Fruit fly (Drosophila melanogaster): ENCODE measurements around the gene CG13895.

The CG13895 gene

DNA sequence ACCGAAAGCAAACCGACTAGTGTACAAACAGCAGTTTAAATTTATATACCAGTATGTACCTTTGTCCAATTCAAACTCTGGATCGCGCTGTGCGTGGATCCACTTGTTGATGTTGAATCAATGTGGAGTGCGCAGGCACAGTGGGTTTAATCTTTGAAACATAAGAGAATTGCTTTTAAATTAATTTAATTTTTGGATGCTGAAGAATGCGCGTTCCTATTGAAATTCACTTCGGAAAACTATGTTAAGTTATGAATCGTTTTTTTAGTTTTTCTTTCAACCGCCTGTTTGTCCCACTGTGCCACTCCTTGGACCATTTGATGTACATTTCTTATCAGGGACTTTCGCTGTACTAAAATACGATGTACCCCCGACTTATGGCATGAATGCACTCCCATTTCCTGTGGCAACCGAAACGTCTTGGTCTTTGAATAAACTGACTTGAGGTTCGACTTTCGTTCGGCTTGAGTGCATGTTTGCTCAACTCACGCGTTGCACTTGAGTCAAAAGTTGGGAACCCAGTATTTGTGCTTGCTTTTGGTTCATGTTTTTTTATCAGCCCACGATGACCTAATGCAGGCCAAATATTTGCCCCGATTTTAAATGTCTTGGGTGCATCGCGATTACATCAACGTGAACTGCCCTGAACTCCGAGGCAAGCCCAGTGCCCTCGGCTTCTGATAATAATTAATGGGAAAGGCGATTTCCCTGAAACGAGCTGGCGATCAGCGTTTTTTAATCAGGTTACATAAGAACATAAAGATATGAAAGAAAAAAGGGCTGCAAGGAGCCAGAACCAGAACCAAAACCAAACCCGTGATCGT lies 16.7 kb upstream of the CG13895 start (continued):
- TF ChIP-seq zen2 (GFP tag; IDR thresholded peaks at IDR 0.05; ENCODE audit: partially characterized antibody) (no peak), aop (GFP tag; IDR thresholded peaks at IDR 0.05) (peak; percentile 79; the same call in 1 of the 2 replicates), Jarid2 (GFP tag; optimal IDR thresholded peaks at IDR 0.05) (peak; percentile 76), vnd (GFP tag; IDR thresholded peaks at IDR 0.05; ENCODE audit: partially characterized antibody) (0 out of 3 replicates have a peak, but pooled peaks have one; percentile 34), CG10267 (tag; optimal IDR thresholded peaks at IDR 0.05) (peak; percentile 92), CG2712 (tag; optimal IDR thresholded peaks at IDR 0.05) (peak; percentile 98), Ravus (GFP tag; IDR thresholded peaks at IDR 0.05) (peak; percentile 44), cato (GFP tag; optimal IDR thresholded peaks at IDR 0.05; ENCODE audit: borderline replicate concordance) (peak; percentile 93), pum (GFP tag; optimal IDR thresholded peaks at IDR 0.05) (peak; percentile 94), lilli (GFP tag; optimal IDR thresholded peaks at IDR 0.05) (peak; percentile 86), wdn (GFP tag; IDR thresholded peaks at IDR 0.05) (peak; percentile 69; the same call in 1 of the 2 replicates), CG3407 (GFP tag; optimal IDR thresholded peaks at IDR 0.05) (peak; percentile 97), gce (GFP tag; IDR thresholded peaks at IDR 0.05) (peak; percentile 91), Lpt (GFP tag; optimal IDR thresholded peaks at IDR 0.05) (no peak), lmd (GFP tag; IDR thresholded peaks at IDR 0.05) (peak; percentile 87), crol (GFP tag; IDR thresholded peaks at IDR 0.05) (peak; percentile 69), fu2 (GFP tag; optimal IDR thresholded peaks at IDR 0.05) (peak; percentile 50), Scr (GFP tag; IDR thresholded peaks at IDR 0.05; ENCODE audit: partially characterized antibody) (no peak), CG3065 (GFP tag; optimal IDR thresholded peaks at IDR 0.05) (peak; percentile 86), lbe (GFP tag; optimal IDR thresholded peaks at IDR 0.05) (peak; percentile 88), CG14050 (GFP tag; IDR thresholded peaks at IDR 0.05) (peak; percentile 87), prd (optimal IDR thresholded peaks at IDR 0.05) (no peak), prd (GFP tag; IDR thresholded peaks at IDR 0.05) (peak; percentile 98), chinmo (GFP tag; IDR thresholded peaks at IDR 0.05; ENCODE audit: partially characterized antibody) (no peak), bcd (GFP tag; optimal IDR thresholded peaks at IDR 0.05) (peak; percentile 89), croc (GFP tag; conservative IDR thresholded peaks at IDR 0.05) (peak; percentile 96), CG17328 (GFP tag; IDR thresholded peaks at IDR 0.05) (peak; percentile 97), CG11247 (GFP tag; IDR thresholded peaks at IDR 0.05) (peak; percentile 86), CG11398 (GFP tag; optimal IDR thresholded peaks at IDR 0.05) (peak; percentile 92), yki (optimal IDR thresholded peaks at IDR 0.05) (no peak), GATAe (GFP tag; conservative IDR thresholded peaks at IDR 0.05) (no peak; the same call in 1 of the 2 replicates), Fer1 (GFP tag; optimal IDR thresholded peaks at IDR 0.05) (peak; percentile 58), CHES-1-like (GFP tag; optimal IDR thresholded peaks at IDR 0.05) (peak; percentile 90), Sox102F (GFP tag; optimal IDR thresholded peaks at IDR 0.05) (peak; percentile 91), klu (GFP tag; IDR thresholded peaks at IDR 0.05) (peak; percentile 49; the same call in 1 of the 2 replicates), CG30020 (tag; optimal IDR thresholded peaks at IDR 0.05) (peak; percentile 77), CG6683 (GFP tag; optimal IDR thresholded peaks at IDR 0.05) (peak; percentile 62), CG17829 (tag; optimal IDR thresholded peaks at IDR 0.05) (peak; percentile 98), gsb (GFP tag; IDR thresholded peaks at IDR 0.05) (0 out of 2 replicates have a peak, but pooled peaks have one; percentile 8), ap (GFP tag; IDR thresholded peaks at IDR 0.05) (peak; percentile 90), oc (tag; optimal IDR thresholded peaks at IDR 0.05) (peak; percentile 88), CG2875 (GFP tag; optimal IDR thresholded peaks at IDR 0.05) (peak; percentile 98), gsb-n (tag; optimal IDR thresholded peaks at IDR 0.05) (peak; percentile 98), vfl (GFP tag; optimal IDR thresholded peaks at IDR 0.05) (peak; percentile 79), CG3281 (GFP tag; optimal IDR thresholded peaks at IDR 0.05) (peak; percentile 64), Bteb2 (GFP tag; optimal IDR thresholded peaks at IDR 0.05) (peak; percentile 80), ro (GFP tag; IDR thresholded peaks at IDR 0.05) (peak; percentile 83; the same call in 1 of the 2 replicates), CG15696 (tag; optimal IDR thresholded peaks at IDR 0.05) (peak; percentile 98), unpg (GFP tag; optimal IDR thresholded peaks at IDR 0.05) (peak; percentile 96)

Measured in whole organism, embryonic.